Worm (Caenorhabditis elegans) whole organism, L1 larva: Measurements from ENCODE around the gene F41F3.9.

ENCODE experiments used
- C04F5.9 ChIP-seq: sonication (generic microtip); optimal IDR thresholded peaks from 2 replicates; lab custom pipeline; 2016; ENCODE audit warnings: missing genetic modification characterization, missing compliant biosample characterization
- alr-1 ChIP-seq: fragments of 200-800 bp; sonication (Bioruptor generic); optimal IDR thresholded peaks from 2 replicates; lab custom pipeline; 2018; ENCODE audit warnings: borderline replicate concordance, mild to moderate bottlenecking, missing genetic modification characterization, missing compliant biosample characterization
- aly-2 ChIP-seq: fragments of 150-350 bp; optimal IDR thresholded peaks from 2 replicates; lab custom pipeline; 2014; ENCODE audit warnings: missing biosample characterization, missing genetic modification characterization
- ama-1 ChIP-seq: fragments of 150-350 bp; optimal IDR thresholded peaks from 2 replicates; lab custom pipeline; 2014
- blmp-1 ChIP-seq: fragments of 150-350 bp; optimal IDR thresholded peaks from 2 replicates; lab custom pipeline; 2014; ENCODE audit warnings: missing biosample characterization, missing genetic modification characterization
- ceh-8 ChIP-seq: fragments of 200-800 bp; sonication (Bioruptor generic); optimal IDR thresholded peaks from 2 replicates; lab custom pipeline; 2018; ENCODE audit warnings: mild to moderate bottlenecking, missing genetic modification characterization, moderate library complexity, missing compliant biosample characterization
- ceh-88 ChIP-seq: fragments of 200-800 bp; sonication (Bioruptor generic); IDR thresholded peaks from 2 replicates; pipeline ENCODE4 v1.3.6; 2022; ENCODE audit warnings: missing genetic modification characterization, missing compliant biosample characterization
- efl-1 ChIP-seq, 4 experiments: fragments of 150-350 bp; optimal IDR thresholded peaks in 3 of 4; peaks in 1 of 4; 1 replicate in 1 of 4; 2 replicates in 3 of 4; lab custom pipeline; 2014; ENCODE audit warnings: missing biosample characterization in 2 of 4, missing genetic modification characterization in 2 of 4, missing genetic modification reagents in 2 of 4
- efl-3 ChIP-seq: fragments of 200-800 bp; sonication (Bioruptor generic); optimal IDR thresholded peaks from 2 replicates; lab custom pipeline; 2018; ENCODE audit warnings: mild to moderate bottlenecking, missing genetic modification characterization, missing compliant biosample characterization
- elt-2 ChIP-seq: sonication (generic microtip); optimal IDR thresholded peaks from 2 replicates; lab custom pipeline; 2016; ENCODE audit warnings: missing genetic modification characterization, mild to moderate bottlenecking, inconsistent platforms, missing compliant biosample characterization, missing genetic modification reagents
- elt-3 ChIP-seq, 6 experiments: fragments of 150-350 bp in 1 of 6; sonication (generic microtip); optimal IDR thresholded peaks; 2 replicates each; lab custom pipeline; 2017 to 2018; ENCODE audit warnings: missing biosample characterization in 6 of 6, missing genetic modification characterization in 6 of 6, inconsistent platforms in 1 of 6
- fos-1 ChIP-seq: fragments of 150-350 bp; optimal IDR thresholded peaks from 2 replicates; lab custom pipeline; 2014; ENCODE audit warnings: missing biosample characterization, missing genetic modification characterization
- hlh-4 ChIP-seq: sonication (generic microtip); optimal IDR thresholded peaks from 2 replicates; lab custom pipeline; 2016; ENCODE audit warnings: mild to moderate bottlenecking, missing genetic modification characterization, missing compliant biosample characterization
- isw-1 ChIP-seq: fragments of 200-800 bp; sonication (Bioruptor generic); IDR thresholded peaks from 2 replicates; pipeline ENCODE4 v1.3.6; 2022; ENCODE audit warnings: missing genetic modification characterization, missing compliant biosample characterization
- jun-1 ChIP-seq: fragments of 150-350 bp; optimal IDR thresholded peaks from 2 replicates; lab custom pipeline; 2014; ENCODE audit warnings: missing biosample characterization, missing genetic modification reagents, missing genetic modification characterization
- lin-35 ChIP-seq, 2 experiments: fragments of 150-350 bp; optimal IDR thresholded peaks; 2 replicates each; lab custom pipeline; 2014; ENCODE audit warnings: missing biosample characterization in 2 of 2, missing genetic modification characterization in 2 of 2, missing genetic modification reagents in 2 of 2
- lsy-2 ChIP-seq, 2 experiments: fragments of 150-350 bp; optimal IDR thresholded peaks; 2 replicates each; lab custom pipeline; 2014; ENCODE audit warnings: missing biosample characterization in 2 of 2, missing genetic modification characterization in 2 of 2
- mef-2 ChIP-seq: fragments of 150-350 bp; optimal IDR thresholded peaks from 2 replicates; lab custom pipeline; 2014; ENCODE audit warnings: missing biosample characterization, missing genetic modification characterization
- mep-1 ChIP-seq: fragments of 150-350 bp; optimal IDR thresholded peaks from 2 replicates; lab custom pipeline; 2014; ENCODE audit warnings: missing biosample characterization, missing genetic modification characterization
- nhr-20 ChIP-seq: sonication (generic microtip); optimal IDR thresholded peaks from 2 replicates; lab custom pipeline; 2016; ENCODE audit warnings: mild to moderate bottlenecking, missing genetic modification characterization, missing compliant biosample characterization
- nhr-47 ChIP-seq: sonication (generic microtip); optimal IDR thresholded peaks from 2 replicates; lab custom pipeline; 2016; ENCODE audit warnings: mild to moderate bottlenecking, missing genetic modification characterization, moderate library complexity, missing compliant biosample characterization
- nhr-71 ChIP-seq: sonication (generic microtip); optimal IDR thresholded peaks from 2 replicates; lab custom pipeline; 2016; ENCODE audit warnings: mild to moderate bottlenecking, missing genetic modification characterization, moderate library complexity, missing compliant biosample characterization
- nhr-85 ChIP-seq: sonication (generic microtip); peaks from one replicate; lab custom pipeline; 2016; ENCODE audit warnings: missing genetic modification characterization, inconsistent platforms, missing compliant biosample characterization
- nhr-90 ChIP-seq: sonication (generic microtip); optimal IDR thresholded peaks from 2 replicates; lab custom pipeline; 2016; ENCODE audit warnings: mild to moderate bottlenecking, missing genetic modification characterization, missing compliant biosample characterization; ENCODE audit not compliant: poor library complexity
- pqm-1 ChIP-seq: sonication (generic microtip); optimal IDR thresholded peaks from 3 replicates; lab custom pipeline; 2017; ENCODE audit warnings: missing biosample characterization, missing genetic modification characterization
- rnt-1 ChIP-seq: sonication (generic microtip); optimal IDR thresholded peaks from 2 replicates; lab custom pipeline; 2016; ENCODE audit warnings: mild to moderate bottlenecking, missing genetic modification characterization, moderate library complexity, missing compliant biosample characterization
- skn-1 ChIP-seq: fragments of 150-350 bp; optimal IDR thresholded peaks from 2 replicates; lab custom pipeline; 2014; ENCODE audit warnings: missing biosample characterization, missing genetic modification characterization
- snpc-4 ChIP-seq: fragments of 150-350 bp; optimal IDR thresholded peaks from 2 replicates; lab custom pipeline; 2014; ENCODE audit warnings: missing biosample characterization, missing genetic modification characterization
- sptf-1 ChIP-seq: fragments of 150-350 bp; optimal IDR thresholded peaks from 2 replicates; lab custom pipeline; 2014; ENCODE audit warnings: missing biosample characterization, missing genetic modification characterization
- unc-62 ChIP-seq: fragments of 150-350 bp; optimal IDR thresholded peaks from 2 replicates; lab custom pipeline; 2014; ENCODE audit warnings: missing biosample characterization, missing genetic modification reagents, missing genetic modification characterization
- vab-15 ChIP-seq: sonication (generic microtip); optimal IDR thresholded peaks from 2 replicates; lab custom pipeline; 2017; ENCODE audit warnings: missing genotype, mild to moderate bottlenecking, missing genetic modification characterization, missing compliant biosample characterization
- xbp-1 ChIP-seq: sonication (generic microtip); optimal IDR thresholded peaks from 2 replicates; lab custom pipeline; 2016; ENCODE audit warnings: missing genetic modification characterization, missing compliant biosample characterization

F41F3.9 gene

DNA sequence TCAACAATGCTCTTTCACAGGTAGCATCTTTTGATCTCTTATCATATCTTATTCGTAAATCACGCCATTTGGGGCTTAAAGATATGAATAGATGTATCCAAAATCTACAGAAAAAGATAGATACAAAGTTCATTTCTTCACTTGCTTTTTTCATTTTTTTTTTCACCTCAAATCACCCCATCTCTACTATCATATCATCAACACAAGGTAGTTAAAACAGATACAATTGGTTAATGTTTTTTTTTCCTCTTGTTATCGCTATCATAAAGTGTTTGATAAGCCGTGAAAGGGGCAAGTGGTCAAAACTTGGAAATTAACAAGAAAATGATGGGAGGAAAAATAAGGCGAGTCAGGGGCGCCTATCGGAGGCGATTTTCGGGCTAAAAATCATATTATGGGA lies 25.0 kb upstream of the F41F3.9 start (continued):
- TF ChIP-seq mep-1 (tag; lab: Kevin White, UChicago) = peak; percentile 24
- TF ChIP-seq xbp-1 (tag; lab: Kevin White, UChicago) = no peak
- TF ChIP-seq nhr-71 (tag; lab: Kevin White, UChicago) = peak; percentile 17
- peak; percentile 38 for TF ChIP-seq pqm-1
- no peak for TF ChIP-seq unc-62
- TF ChIP-seq skn-1 = no peak
- peak; percentile 23 for TF ChIP-seq elt-2 (tag; lab: Kevin White, UChicago)
- TF ChIP-seq nhr-20 (tag; lab: Kevin White, UChicago) = peak; percentile 22
- TF ChIP-seq fos-1 (tag; lab: Kevin White, UChicago) = no peak
- no peak for TF ChIP-seq alr-1 (tag; lab: Kevin White, UChicago)
- TF ChIP-seq nhr-85 (tag; lab: Kevin White, UChicago) = peak; percentile 53
- no peak for TF ChIP-seq ama-1 (lab: Kevin White, UChicago)
- TF ChIP-seq, all 84 proteins: peak for 10

DNA sequence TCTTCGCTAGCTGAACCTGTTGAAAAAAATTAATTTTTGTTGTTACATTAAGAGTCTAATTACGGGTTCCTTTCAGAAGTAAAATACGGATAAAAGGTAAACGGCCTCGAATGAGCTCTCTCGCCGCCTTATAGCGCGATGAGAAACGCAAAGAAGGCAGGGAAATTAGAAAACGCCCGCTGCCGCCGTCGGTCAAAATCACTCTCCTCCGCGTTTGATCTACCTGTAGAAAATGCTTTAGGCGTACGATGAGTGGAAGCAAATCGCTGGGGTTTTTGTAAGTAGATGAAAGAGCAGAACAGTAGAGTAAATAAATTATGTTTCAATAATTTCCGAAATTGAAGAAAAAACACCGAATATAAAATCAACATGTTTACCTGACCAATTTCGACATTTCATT lies 18.1 kb upstream of the F41F3.9 start:
- TF ChIP-seq vab-15 (no peak), aly-2 (tag; lab: Kevin White, UChicago) (no peak), mef-2 (tag; lab: Kevin White, UChicago) (no peak), sptf-1 (tag; lab: Kevin White, UChicago) (no peak), ceh-88 (GFP tag; lab: Robert Waterston, UW) (no peak), nhr-20 (tag; lab: Kevin White, UChicago) (no peak), mep-1 (tag; lab: Kevin White, UChicago) (no peak), isw-1 (GFP tag; lab: Robert Waterston, UW) (no peak), efl-1 (optimal IDR thresholded peaks at IDR 0.05; lab: Kevin White, UChicago) (no peak), efl-1 (GFP tag; optimal IDR thresholded peaks at IDR 0.05 in 1 of 2; lab: Kevin White, UChicago) (no peak), nhr-85 (tag; lab: Kevin White, UChicago) (no peak), efl-3 (no peak), nhr-90 (tag; lab: Kevin White, UChicago) (no peak)

DNA sequence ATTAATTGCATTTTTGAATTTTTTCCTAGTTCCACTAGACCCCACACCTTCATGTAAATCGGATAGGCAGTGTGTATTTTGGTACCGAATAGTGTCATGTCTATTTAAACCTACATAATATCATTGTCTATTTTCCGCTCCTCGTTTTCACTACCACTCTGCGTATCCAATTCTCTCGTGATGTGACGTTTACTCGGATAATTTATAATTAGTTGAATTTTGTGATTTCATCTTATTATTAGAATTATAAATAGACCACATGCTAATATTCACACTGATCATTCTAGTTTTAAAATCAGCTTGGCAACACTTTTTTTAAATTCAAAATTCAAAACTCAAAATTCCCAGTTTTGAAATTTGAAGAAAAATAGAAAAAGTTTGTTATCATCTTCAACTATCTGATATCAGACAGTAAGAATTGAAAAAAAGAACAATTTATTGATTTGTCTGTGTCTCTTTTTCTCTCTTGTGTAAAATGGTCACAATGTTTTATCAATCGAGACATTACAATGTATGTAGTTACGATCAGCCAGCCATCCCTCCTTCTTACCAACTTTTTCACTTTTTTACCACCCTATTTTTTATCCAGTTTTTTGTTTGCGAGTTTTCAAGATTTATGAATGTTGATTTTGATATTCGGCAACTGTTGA lies 14.6 kb upstream of the F41F3.9 start:
- TF ChIP-seq nhr-85 (tag; lab: Kevin White, UChicago) (peak; percentile 52), lin-35 (GFP tag; optimal IDR thresholded peaks at IDR 0.05; lab: Kevin White, UChicago) (peak in 1 of 2 experiments; percentile 3), nhr-20 (tag; lab: Kevin White, UChicago) (peak; percentile 23), mep-1 (tag; lab: Kevin White, UChicago) (no peak), rnt-1 (tag; lab: Kevin White, UChicago) (no peak), elt-3 (tag; optimal IDR thresholded peaks at IDR 0.05; lab: Kevin White, UChicago) (peak in 2 of 6 experiments; percentile 35 to 58), jun-1 (tag; lab: Kevin White, UChicago) (no peak), snpc-4 (tag; lab: Kevin White, UChicago) (no peak), blmp-1 (tag; lab: Kevin White, UChicago) (no peak), ceh-8 (peak; percentile 91), nhr-71 (tag; lab: Kevin White, UChicago) (peak; percentile 48), fos-1 (tag; lab: Kevin White, UChicago) (no peak), lsy-2 (tag; optimal IDR thresholded peaks at IDR 0.05; lab: Kevin White, UChicago) (peak in 1 of 2 experiments; percentile 8)

DNA sequence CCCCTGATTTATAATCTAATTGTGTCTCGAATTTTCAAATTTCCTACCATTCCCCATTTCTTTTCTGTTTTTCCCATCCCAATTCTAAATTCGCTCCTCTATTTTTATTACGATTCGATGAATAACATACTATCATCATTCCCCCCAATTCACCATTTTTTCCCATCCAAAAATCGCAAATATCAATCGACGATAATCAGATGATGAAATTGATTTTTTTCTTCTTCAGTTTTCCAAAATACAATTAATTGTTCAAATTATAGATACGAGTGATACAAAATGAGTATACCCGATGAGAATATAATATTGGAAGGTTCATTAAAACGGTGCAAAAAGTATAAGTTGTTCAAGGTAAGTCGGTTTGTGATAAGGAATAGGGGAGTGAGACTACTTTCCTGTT lies 12.6 kb upstream of the F41F3.9 start, which contains the start of gene soc-1:
Gene soc-1 (plus strand): TSS at position 262 of the 400 bp plus-strand sequence.
- TF ChIP-seq hlh-4 (no peak), nhr-47 (tag; lab: Kevin White, UChicago) (no peak)

DNA sequence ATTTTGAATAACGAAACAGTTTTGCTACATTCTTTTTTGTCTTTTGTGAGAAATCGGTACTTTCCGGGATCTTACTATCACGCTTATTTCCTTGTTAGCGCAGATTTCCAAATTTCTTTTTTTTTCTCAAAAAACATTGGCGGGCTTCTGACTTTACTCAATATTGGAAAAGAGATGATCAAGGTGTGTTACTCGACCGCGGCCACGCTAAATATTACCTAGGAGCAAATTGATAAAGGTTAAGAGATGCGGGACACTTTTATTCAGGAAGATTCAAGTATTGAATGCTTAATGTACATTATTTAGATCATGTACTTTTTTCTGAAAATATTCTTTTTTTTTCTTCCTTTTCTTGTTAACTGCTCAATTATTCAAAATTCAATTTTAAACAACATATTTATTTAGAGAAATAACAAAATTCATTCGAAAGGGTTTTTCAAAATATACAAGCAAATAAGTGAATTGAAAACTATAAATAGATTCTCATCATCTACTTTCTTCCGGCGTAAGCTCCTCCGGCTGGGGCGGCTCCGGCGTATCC lies 7.9 kb upstream of the F41F3.9 start:
- TF ChIP-seq ama-1 (lab: Kevin White, UChicago) = peak; percentile 55
- no peak for TF ChIP-seq C04F5.9
